Worm (Caenorhabditis elegans) whole organism, L3 larva: ENCODE results near the gene acs-10.

Experiments
- R02D3.7 ChIP-seq: fragments of 150-350 bp; optimal IDR thresholded peaks from 2 replicates; lab custom pipeline; 2014; ENCODE audit warnings: missing biosample characterization, missing genetic modification characterization
- ama-1 ChIP-seq: fragments of 150-350 bp; optimal IDR thresholded peaks from 2 replicates; lab custom pipeline; 2018
- egl-27 ChIP-seq: sonication (generic microtip); optimal IDR thresholded peaks from 4 replicates; lab custom pipeline; 2017; ENCODE audit warnings: missing biosample characterization, missing genetic modification reagents, missing genetic modification characterization
- elt-1 ChIP-seq: fragments of 150-350 bp; optimal IDR thresholded peaks from 2 replicates; lab custom pipeline; 2014; ENCODE audit warnings: missing biosample characterization, missing genetic modification characterization
- fkh-10 ChIP-seq: sonication (generic microtip); optimal IDR thresholded peaks from 2 replicates; lab custom pipeline; 2017; ENCODE audit warnings: missing biosample characterization, missing genetic modification reagents, missing genetic modification characterization
- pqm-1 ChIP-seq: fragments of 150-350 bp; optimal IDR thresholded peaks from 2 replicates; lab custom pipeline; 2017; ENCODE audit warnings: missing biosample characterization, missing genetic modification characterization, inconsistent platforms
- unc-62 ChIP-seq: fragments of 150-350 bp; sonication (generic microtip); optimal IDR thresholded peaks from 4 replicates; lab custom pipeline; 2014; ENCODE audit warnings: missing biosample characterization, missing genetic modification reagents, missing genetic modification characterization
- ztf-4 ChIP-seq: fragments of 150-350 bp; optimal IDR thresholded peaks from 2 replicates; lab custom pipeline; 2014; ENCODE audit warnings: missing biosample characterization, missing genetic modification characterization

DNA sequence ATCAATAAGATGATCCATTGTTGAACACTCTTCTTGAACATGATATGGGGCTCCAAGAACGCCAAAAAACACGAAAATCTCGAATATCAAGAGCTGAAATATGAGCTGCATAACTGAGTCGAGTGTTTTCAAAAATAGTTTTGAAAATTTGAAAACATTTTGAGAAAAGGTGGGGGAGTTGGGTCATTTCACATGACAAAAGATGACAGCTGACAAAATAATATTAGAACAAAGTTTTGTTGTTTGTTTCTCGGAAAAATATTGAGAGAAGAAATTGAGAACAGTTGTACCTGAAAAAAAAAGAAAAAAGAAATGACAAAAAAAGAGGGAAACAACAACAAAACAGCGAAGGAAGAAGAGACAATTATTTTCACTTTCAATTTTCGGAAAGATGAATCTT lies 47.8 kb upstream of the acs-10 start, which contains the start of the genes D1086.2 and D1086.1:
- TF ChIP-seq unc-62 (GFP tag; lab: Kevin White, UChicago) (no peak), fkh-10 (GFP tag; lab: Kevin White, UChicago) (no peak), R02D3.7 (no peak), ztf-4 (tag; lab: Kevin White, UChicago) (no peak), elt-1 (tag; lab: Kevin White, UChicago) (no peak), egl-27 (tag; lab: Kevin White, UChicago) (no peak), pqm-1 (tag; lab: Kevin White, UChicago) (no peak), ama-1 (lab: Kevin White, UChicago) (no peak)
